Fruit fly (Drosophila melanogaster): ENCODE results near the gene MAPk-Ak2.

Gene MAPk-Ak2

DNA sequence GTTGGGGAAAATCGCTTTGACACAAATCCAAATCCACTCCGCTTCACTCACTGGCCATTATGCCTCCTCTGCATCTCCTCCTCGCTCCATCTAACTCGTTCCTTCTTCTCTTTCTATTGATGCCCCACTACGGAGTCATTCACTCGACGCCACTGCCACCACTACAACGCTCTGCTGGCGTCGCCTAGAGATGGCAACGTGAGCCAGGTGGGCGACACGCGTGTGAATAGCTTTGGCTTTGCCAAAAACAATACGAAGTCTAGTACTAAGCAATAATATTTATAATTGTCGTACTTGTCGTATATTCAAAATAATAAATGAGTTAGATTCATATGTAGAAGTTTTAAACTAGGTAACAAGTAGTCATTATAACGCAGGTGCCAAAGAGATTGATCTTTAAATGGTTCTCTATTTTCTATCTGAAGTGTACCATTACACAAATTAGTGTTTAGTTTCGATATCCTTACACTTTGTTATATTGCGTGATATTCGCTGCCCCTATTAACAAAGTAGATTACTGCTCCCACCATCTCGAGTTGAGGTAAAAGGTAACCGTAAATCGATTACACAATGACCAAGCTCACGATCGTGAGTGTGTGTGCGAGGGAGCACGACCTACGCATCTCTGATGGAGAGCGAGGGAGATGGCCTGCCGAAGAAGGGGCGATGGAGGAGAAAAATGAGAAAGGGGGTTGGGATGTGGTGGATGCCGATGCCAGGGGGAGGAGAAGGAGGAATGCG, 18.8 kb downstream of the MAPk-Ak2 start:
- no peak for TF ChIP-seq Sin3A (optimal IDR thresholded peaks at IDR 0.05)

DNA sequence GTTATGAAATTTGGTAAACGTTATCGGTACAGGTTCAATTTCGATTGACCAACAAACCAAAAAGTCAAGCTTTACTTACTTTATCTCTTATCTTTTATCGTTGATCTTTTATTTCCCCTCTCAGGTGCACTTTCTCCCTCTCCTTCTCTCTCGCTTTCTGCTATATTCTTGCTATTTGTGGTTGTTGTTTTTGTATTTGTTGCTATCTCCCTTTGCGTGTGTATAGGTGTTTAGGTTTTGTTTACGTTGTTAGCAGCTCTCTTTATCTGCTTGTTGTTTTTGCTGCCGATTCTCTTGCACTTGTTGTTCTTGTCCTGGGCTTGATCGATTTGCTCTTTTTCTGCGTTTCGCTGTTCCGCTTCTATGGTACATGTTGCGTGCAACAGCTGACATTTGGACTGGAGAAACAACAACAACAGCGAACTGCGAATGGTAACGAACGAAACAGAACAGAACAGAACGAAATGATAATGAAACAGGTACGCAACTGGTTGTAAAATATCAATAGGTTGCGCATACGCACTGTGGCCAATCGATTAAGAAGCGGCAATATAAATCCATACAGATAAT, 19.6 kb downstream of the MAPk-Ak2 start:
- no peak for TF ChIP-seq insv (optimal IDR thresholded peaks at IDR 0.05)
- no peak for TF ChIP-seq h (optimal IDR thresholded peaks at IDR 0.05)
- TF ChIP-seq Sin3A (optimal IDR thresholded peaks at IDR 0.05): no peak
- no peak for TF ChIP-seq ttk (optimal IDR thresholded peaks at IDR 0.05)
- TF ChIP-seq psq (optimal IDR thresholded peaks at IDR 0.05): no peak
- TF ChIP-seq Myc (optimal IDR thresholded peaks at IDR 0.05): no peak

DNA sequence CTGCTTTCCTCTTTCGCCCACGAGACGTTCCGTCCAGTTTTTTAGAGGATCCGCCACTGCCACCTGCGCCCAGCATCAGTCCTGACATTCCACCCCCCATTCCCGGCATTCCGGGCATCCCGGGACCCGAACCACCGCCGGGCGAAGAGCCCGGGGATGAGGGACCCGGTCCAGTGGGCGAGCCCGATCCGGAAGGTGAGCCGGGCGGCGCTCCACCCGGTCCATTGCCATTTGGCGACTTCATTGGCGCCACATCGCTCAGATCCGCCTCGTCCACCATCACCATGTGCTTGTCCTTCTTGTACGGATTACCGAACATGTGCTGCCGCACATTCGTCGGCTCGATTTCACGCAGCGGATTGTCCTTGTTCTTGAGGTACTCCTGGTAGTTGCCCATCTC, 22.4 kb downstream of the MAPk-Ak2 start:
- TF ChIP-seq psq (optimal IDR thresholded peaks at IDR 0.05) (no peak), Myc (optimal IDR thresholded peaks at IDR 0.05) (no peak), Sin3A (optimal IDR thresholded peaks at IDR 0.05) (no peak), h (optimal IDR thresholded peaks at IDR 0.05) (no peak), insv (optimal IDR thresholded peaks at IDR 0.05) (no peak), ttk (optimal IDR thresholded peaks at IDR 0.05) (no peak)

DNA sequence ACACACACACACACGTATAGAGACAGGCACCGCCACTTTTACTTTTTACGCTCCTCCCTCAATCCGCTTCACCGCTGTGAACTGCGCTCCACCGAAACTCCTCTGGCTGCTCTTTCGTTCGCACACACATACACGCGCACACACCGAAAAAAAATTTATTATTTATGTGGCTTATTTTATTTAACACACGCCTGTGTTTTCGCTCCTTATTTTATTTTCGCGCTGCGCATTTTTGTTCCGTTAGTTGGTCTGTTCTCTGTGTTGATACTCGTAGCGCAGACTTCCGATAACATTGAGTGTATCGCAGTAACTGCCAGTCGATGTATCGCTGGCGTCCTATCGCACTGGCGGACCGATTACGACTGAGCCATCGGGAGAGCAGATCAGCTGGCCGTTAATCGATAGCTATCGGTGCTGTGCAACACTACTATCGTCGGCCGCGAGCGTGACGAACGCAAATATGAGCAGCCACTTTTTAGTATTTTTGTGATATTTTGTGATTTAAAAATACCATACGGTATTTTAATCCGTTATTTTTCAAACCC, 26.3 kb downstream of the MAPk-Ak2 start, which contains the start of gene Snx27:
Gene Snx27, minus strand, starts transcription at position 356 of the 545 bp plus-strand sequence.
- TF ChIP-seq psq (optimal IDR thresholded peaks at IDR 0.05): no peak
- no peak for TF ChIP-seq ttk (optimal IDR thresholded peaks at IDR 0.05)

DNA sequence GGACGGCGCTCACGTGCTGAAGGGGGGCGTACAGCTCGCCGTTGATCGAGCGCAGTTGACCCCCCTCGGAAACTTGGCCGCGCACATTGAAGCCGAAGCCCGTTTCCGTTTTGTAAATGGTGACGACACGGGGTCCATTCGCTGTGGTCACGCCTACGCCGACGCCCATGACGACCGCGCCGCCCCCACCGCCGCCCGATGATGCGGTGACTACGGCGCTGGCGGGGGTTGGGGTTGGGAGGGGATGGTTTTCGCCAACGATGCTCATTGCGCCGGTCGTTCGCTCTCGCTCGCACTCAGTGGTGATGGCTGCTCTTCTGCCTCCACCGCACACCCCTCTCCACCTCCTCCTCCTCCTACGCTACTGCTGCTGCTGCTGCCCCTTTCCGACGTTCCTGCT, 26.8 kb downstream of the MAPk-Ak2 start:
- TF ChIP-seq Myc (optimal IDR thresholded peaks at IDR 0.05) (no peak), Sin3A (optimal IDR thresholded peaks at IDR 0.05) (no peak), ttk (optimal IDR thresholded peaks at IDR 0.05) (no peak), psq (optimal IDR thresholded peaks at IDR 0.05) (no peak), h (optimal IDR thresholded peaks at IDR 0.05) (no peak), insv (optimal IDR thresholded peaks at IDR 0.05) (no peak)

DNA sequence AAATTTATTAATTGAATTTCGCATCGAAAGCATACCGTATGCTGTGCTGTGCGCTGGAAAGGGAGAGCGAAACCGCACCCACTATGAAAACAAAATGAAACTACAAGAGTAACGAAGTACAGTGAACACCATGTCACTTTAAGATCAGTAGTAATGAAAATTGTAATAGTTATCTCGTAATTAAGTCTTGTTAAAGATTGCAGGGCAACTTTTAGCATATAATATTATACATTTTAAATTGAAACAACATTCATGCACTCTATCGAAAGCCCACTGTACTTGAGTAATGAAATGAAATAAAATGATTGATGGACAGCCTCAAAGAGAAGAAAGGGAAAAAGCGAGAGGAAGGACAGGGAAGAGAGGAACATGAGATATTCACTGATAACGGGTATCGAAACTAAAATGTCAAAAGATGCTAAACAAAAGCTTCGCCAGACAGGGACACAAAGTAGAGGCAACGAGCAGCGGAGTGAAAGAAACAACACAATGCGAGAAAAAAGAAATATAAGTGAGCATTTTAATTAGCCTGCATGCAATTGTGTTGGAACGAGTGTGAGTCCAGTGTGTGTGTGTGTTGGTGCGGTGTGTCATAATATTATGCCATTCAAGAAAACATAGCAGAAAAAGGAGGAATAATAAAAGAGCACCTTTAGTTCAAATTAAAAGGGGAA, 28.6 kb downstream of the MAPk-Ak2 start:
- no peak for TF ChIP-seq insv (optimal IDR thresholded peaks at IDR 0.05)
- no peak for TF ChIP-seq psq (optimal IDR thresholded peaks at IDR 0.05)
- TF ChIP-seq h (optimal IDR thresholded peaks at IDR 0.05): no peak
- no peak for TF ChIP-seq Myc (optimal IDR thresholded peaks at IDR 0.05)
- no peak for TF ChIP-seq ttk (optimal IDR thresholded peaks at IDR 0.05)
- TF ChIP-seq Sin3A (optimal IDR thresholded peaks at IDR 0.05): no peak

DNA sequence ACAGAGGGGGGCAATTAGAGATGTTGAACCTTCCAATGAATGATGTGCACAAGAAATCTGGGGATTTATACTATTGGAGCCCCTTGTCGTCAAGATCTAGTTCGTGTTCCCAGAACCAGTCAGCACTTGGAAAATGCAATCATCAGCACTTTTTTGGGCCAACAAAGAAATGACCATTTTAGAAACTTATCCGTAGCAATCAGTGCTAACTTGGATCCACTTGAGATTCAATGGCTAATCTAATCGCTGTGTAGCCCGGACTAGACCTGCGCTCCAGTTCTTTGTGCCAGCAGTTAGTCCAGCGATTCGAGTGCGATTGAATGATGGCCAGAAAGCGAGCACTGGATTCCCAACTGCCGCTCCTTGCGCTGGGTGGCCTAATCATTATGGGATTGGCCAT, 31.6 kb downstream of the MAPk-Ak2 start, which contains the start of gene CG15773:
Gene CG15773, plus strand, starts transcription at position 301 of the 400 bp plus-strand sequence.
- TF ChIP-seq Myc (optimal IDR thresholded peaks at IDR 0.05) (no peak), ttk (optimal IDR thresholded peaks at IDR 0.05) (no peak)

DNA sequence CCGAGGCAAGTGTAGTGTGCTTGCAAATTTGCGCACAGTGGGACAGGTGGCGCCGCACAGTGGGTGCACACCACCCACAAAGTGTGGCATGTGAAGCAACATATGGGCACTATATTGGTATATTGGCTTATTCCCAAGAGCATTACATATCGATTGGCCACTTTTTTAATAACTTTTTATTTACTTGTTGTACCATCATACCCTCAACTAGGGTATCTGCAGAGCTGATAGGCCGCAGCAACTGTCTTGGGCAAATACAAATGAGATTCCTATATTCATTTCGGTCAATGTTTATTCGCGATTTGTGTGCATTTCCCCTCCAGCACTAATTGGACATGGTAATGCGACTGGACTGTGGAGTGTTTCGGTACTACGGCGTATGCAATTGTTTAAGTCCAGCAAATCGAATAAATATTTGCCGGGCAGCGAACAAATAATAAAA, 39.2 kb downstream of the MAPk-Ak2 start:
- TF ChIP-seq Myc (optimal IDR thresholded peaks at IDR 0.05) (no peak), h (optimal IDR thresholded peaks at IDR 0.05) (no peak), insv (optimal IDR thresholded peaks at IDR 0.05) (no peak), psq (optimal IDR thresholded peaks at IDR 0.05) (no peak), Sin3A (optimal IDR thresholded peaks at IDR 0.05) (no peak), ttk (optimal IDR thresholded peaks at IDR 0.05) (no peak)

DNA sequence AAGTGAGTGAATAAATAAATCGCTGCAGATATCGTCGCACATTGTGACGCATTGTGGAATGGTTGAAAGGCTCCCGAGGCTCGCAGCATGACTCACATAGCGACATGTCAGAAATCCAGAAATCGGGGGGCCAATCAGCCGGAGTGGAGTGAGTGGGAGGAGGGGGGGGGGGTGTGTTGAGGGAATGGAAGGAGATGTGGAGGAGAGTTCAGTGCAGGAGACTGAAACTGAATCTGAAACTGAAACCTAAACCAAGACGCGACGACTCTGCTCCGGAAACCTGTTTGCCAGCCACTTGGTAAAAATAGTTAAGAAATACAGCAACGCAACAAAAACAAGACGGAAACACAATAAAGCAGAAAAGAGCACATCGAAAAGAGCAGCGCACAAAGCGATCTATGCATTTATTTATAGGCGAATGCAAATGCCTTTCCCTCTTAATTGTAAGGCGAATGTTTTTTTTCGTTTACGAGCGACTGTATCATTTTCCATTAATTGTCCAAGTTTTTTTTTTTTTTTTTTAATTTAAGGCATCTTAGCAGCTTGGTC, 39.8 kb downstream of the MAPk-Ak2 start:
- TF ChIP-seq Sin3A (optimal IDR thresholded peaks at IDR 0.05) (no peak), h (optimal IDR thresholded peaks at IDR 0.05) (no peak), Myc (optimal IDR thresholded peaks at IDR 0.05) (no peak), ttk (optimal IDR thresholded peaks at IDR 0.05) (no peak), insv (optimal IDR thresholded peaks at IDR 0.05) (no peak), psq (optimal IDR thresholded peaks at IDR 0.05) (no peak)

DNA sequence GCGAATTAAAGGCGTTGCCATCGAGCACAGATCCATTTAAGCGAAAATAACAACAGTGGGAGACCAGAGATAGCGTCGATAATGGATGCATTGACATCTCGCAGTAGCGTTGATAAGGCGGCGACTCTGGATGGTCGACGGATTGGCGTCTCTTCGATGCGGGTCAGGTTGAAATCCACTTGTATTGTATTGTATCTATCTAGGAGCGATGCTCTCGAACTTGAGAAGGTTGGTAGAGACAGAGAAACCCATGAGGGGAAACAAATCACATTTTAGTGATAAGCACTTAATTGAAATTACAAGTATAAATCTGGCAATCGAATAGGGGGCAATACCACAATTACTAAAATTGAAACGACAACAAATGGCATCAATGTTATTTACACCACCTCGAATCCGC, 40.4 kb downstream of the MAPk-Ak2 start:
- TF ChIP-seq h (optimal IDR thresholded peaks at IDR 0.05): no peak
- no peak for TF ChIP-seq Myc (optimal IDR thresholded peaks at IDR 0.05)
- no peak for TF ChIP-seq insv (optimal IDR thresholded peaks at IDR 0.05)
- TF ChIP-seq ttk (optimal IDR thresholded peaks at IDR 0.05): no peak
- no peak for TF ChIP-seq psq (optimal IDR thresholded peaks at IDR 0.05)
- no peak for TF ChIP-seq Sin3A (optimal IDR thresholded peaks at IDR 0.05)

DNA sequence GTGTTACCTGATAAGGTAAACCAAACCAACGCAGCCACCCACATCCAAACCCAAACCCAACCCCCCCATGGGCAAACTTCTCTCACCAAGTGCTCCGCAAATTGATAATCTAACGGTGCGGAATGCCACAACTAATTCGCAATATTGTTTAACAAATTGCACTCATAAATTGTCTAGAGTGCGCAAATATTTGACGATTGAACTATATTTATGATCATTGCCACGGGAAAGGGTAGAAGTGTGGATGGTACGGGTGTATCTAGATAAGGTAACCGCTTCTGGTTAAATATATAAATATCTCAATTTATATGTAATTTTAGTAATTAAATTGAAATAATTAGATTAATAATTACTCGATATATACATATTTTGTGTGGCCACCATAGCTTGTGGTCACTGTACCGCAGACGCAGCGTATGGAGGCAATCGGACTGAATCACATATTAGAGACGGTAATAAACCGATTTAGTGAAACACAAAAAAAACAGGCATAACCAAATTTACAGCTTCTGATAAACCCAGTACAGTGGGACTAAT, 45.5 kb downstream of the MAPk-Ak2 start:
- no peak for TF ChIP-seq insv (optimal IDR thresholded peaks at IDR 0.05)
- TF ChIP-seq Sin3A (optimal IDR thresholded peaks at IDR 0.05): no peak
- no peak for TF ChIP-seq psq (optimal IDR thresholded peaks at IDR 0.05)
- TF ChIP-seq Myc (optimal IDR thresholded peaks at IDR 0.05): no peak
- TF ChIP-seq ttk (optimal IDR thresholded peaks at IDR 0.05): no peak
- TF ChIP-seq h (optimal IDR thresholded peaks at IDR 0.05): no peak
